Fruit fly (Drosophila melanogaster) whole organism, prepupa: Measurements from ENCODE around the gene Atac2.

Experiments used
- Blimp-1 ChIP-seq: fragments of 200-800 bp; sonication (Bioruptor generic); optimal IDR thresholded peaks from 3 replicates; lab custom pipeline; 2017; ENCODE audit warnings: missing biosample characterization, missing genetic modification characterization, mild to moderate bottlenecking, moderate library complexity, missing genetic modification reagents
- CG10631 ChIP-seq: fragments of 200-800 bp; sonication (Bioruptor generic); optimal IDR thresholded peaks from 2 replicates; lab custom pipeline; 2016; ENCODE audit warnings: missing biosample characterization, missing genetic modification characterization
- CG11902 ChIP-seq: fragments of 200-800 bp; sonication (Bioruptor generic); optimal IDR thresholded peaks from 3 replicates; lab custom pipeline; 2016; ENCODE audit warnings: missing biosample characterization, missing genetic modification characterization
- CG15336 ChIP-seq: fragments of 200-800 bp; sonication (Bioruptor generic); IDR thresholded peaks from 2 replicates; pipeline ENCODE4 v1.3.6; 2022; ENCODE audit warnings: missing biosample characterization, missing genetic modification characterization
- CG1621 ChIP-seq: fragments of 200-800 bp; sonication (Bioruptor generic); optimal IDR thresholded peaks from 3 replicates; lab custom pipeline; 2018; ENCODE audit warnings: missing biosample characterization, mild to moderate bottlenecking, missing genetic modification characterization
- CG16779 ChIP-seq: fragments of 200-800 bp; sonication (Bioruptor generic); optimal IDR thresholded peaks from 3 replicates; lab custom pipeline; 2017; ENCODE audit warnings: missing biosample characterization, mild to moderate bottlenecking, missing genetic modification characterization
- CG3032 ChIP-seq: fragments of 200-800 bp; optimal IDR thresholded peaks from 2 replicates; lab custom pipeline; 2019; ENCODE audit warnings: missing biosample characterization, mild to moderate bottlenecking, missing genetic modification characterization, moderate library complexity
- CG31627 ChIP-seq: fragments of 200-800 bp; sonication (Bioruptor generic); optimal IDR thresholded peaks from 3 replicates; lab custom pipeline; 2016; ENCODE audit warnings: missing biosample characterization, missing genetic modification characterization
- CG32006 ChIP-seq: fragments of 200-800 bp; sonication (Bioruptor generic); optimal IDR thresholded peaks from 3 replicates; lab custom pipeline; 2017; ENCODE audit warnings: missing biosample characterization, mild to moderate bottlenecking, missing genetic modification characterization
- CG34406 ChIP-seq: fragments of 200-800 bp; sonication (Bioruptor generic); optimal IDR thresholded peaks from 3 replicates; lab custom pipeline; 2016; ENCODE audit warnings: missing biosample characterization, missing genetic modification characterization
- CG3919 ChIP-seq: fragments of 200-800 bp; sonication (Bioruptor generic); optimal IDR thresholded peaks from 3 replicates; lab custom pipeline; 2016; ENCODE audit warnings: missing biosample characterization, missing genetic modification characterization
- CG4318 ChIP-seq: fragments of 200-800 bp; sonication (Bioruptor generic); optimal IDR thresholded peaks from 3 replicates; lab custom pipeline; 2017; ENCODE audit warnings: missing biosample characterization, mild to moderate bottlenecking, missing genetic modification characterization
- CG6276 ChIP-seq: fragments of 200-800 bp; sonication (Bioruptor generic); optimal IDR thresholded peaks from 2 replicates; lab custom pipeline; 2017; ENCODE audit warnings: missing biosample characterization, mild to moderate bottlenecking, missing genetic modification characterization
- CG6854 ChIP-seq: fragments of 200-800 bp; sonication (Bioruptor generic); optimal IDR thresholded peaks from 2 replicates; lab custom pipeline; 2017; ENCODE audit warnings: missing biosample characterization, mild to moderate bottlenecking, missing genetic modification characterization
- CG7368 ChIP-seq: fragments of 200-800 bp; sonication (Bioruptor generic); optimal IDR thresholded peaks from 3 replicates; lab custom pipeline; 2016; ENCODE audit warnings: missing biosample characterization, missing genetic modification characterization
- CG8119 ChIP-seq: fragments of 200-800 bp; sonication (Bioruptor generic); IDR thresholded peaks from 3 replicates; pipeline ENCODE4 v1.3.6; 2022; ENCODE audit warnings: missing biosample characterization, missing genetic modification characterization
- CG8632 ChIP-seq: fragments of 200-800 bp; sonication (Bioruptor generic); optimal IDR thresholded peaks from 3 replicates; lab custom pipeline; 2016; ENCODE audit warnings: missing biosample characterization, missing genetic modification characterization
- CG9139 ChIP-seq: fragments of 200-800 bp; sonication (Bioruptor generic); optimal IDR thresholded peaks from 3 replicates; lab custom pipeline; 2017; ENCODE audit warnings: missing biosample characterization, mild to moderate bottlenecking, missing genetic modification characterization
- Ets21C ChIP-seq: fragments of 200-800 bp; sonication (Bioruptor generic); optimal IDR thresholded peaks from 3 replicates; lab custom pipeline; 2016; ENCODE audit warnings: missing biosample characterization, missing genetic modification characterization
- Gug ChIP-seq: fragments of 200-800 bp; sonication (Bioruptor generic); IDR thresholded peaks from 2 replicates; pipeline ENCODE4 v1.3.6; 2022; ENCODE audit warnings: missing biosample characterization, missing genetic modification characterization
- Hr38 ChIP-seq: sonication (Bioruptor generic); optimal IDR thresholded peaks from 2 replicates; lab custom pipeline; 2016; ENCODE audit warnings: missing biosample characterization, missing genetic modification characterization
- Hr39 ChIP-seq: fragments of 200-800 bp; sonication (Bioruptor generic); optimal IDR thresholded peaks from 2 replicates; lab custom pipeline; 2016; ENCODE audit warnings: missing biosample characterization, missing genetic modification characterization
- Hr4 ChIP-seq: fragments of 200-800 bp; sonication (Bioruptor generic); optimal IDR thresholded peaks from 3 replicates; lab custom pipeline; 2016; ENCODE audit warnings: missing biosample characterization, missing genetic modification characterization
- Met ChIP-seq: fragments of 200-800 bp; sonication (Bioruptor generic); optimal IDR thresholded peaks from 3 replicates; lab custom pipeline; 2016; ENCODE audit warnings: missing biosample characterization, missing genetic modification characterization
- Sox102F ChIP-seq: fragments of 200-800 bp; sonication (Bioruptor generic); optimal IDR thresholded peaks from 2 replicates; lab custom pipeline; 2016; ENCODE audit warnings: missing biosample characterization, mild to moderate bottlenecking, missing genetic modification characterization
- Sox14 ChIP-seq: fragments of 200-800 bp; sonication (Bioruptor generic); optimal IDR thresholded peaks from 3 replicates; lab custom pipeline; 2016; ENCODE audit warnings: missing biosample characterization, missing genetic modification characterization
- achi ChIP-seq: fragments of 200-800 bp; sonication (Bioruptor generic); optimal IDR thresholded peaks from 3 replicates; lab custom pipeline; 2016; ENCODE audit warnings: missing biosample characterization, missing genetic modification characterization
- cyc ChIP-seq: fragments of 200-800 bp; sonication (Bioruptor generic); optimal IDR thresholded peaks from 3 replicates; lab custom pipeline; 2016; ENCODE audit warnings: missing biosample characterization, missing genetic modification characterization
- dac ChIP-seq: fragments of 200-800 bp; sonication (Bioruptor generic); optimal IDR thresholded peaks from 2 replicates; lab custom pipeline; 2017; ENCODE audit warnings: missing biosample characterization, mild to moderate bottlenecking, missing genetic modification characterization
- dsx ChIP-seq: fragments of 200-800 bp; optimal IDR thresholded peaks from 3 replicates; lab custom pipeline; 2019; ENCODE audit warnings: missing biosample characterization, mild to moderate bottlenecking, missing genetic modification characterization, moderate library complexity; ENCODE audit not compliant: poor library complexity, severe bottlenecking
- esn ChIP-seq: fragments of 200-800 bp; sonication (Bioruptor generic); optimal IDR thresholded peaks from 2 replicates; lab custom pipeline; 2016; ENCODE audit warnings: missing biosample characterization, mild to moderate bottlenecking, missing genetic modification characterization, moderate library complexity
- fd85E ChIP-seq: fragments of 200-800 bp; sonication (Bioruptor generic); optimal IDR thresholded peaks from 3 replicates; lab custom pipeline; 2016; ENCODE audit warnings: missing biosample characterization, missing genetic modification characterization
- fkh ChIP-seq: fragments of 200-800 bp; sonication (Bioruptor generic); optimal IDR thresholded peaks from 3 replicates; lab custom pipeline; 2017; ENCODE audit warnings: missing biosample characterization, mild to moderate bottlenecking, missing genetic modification characterization, moderate library complexity
- lz ChIP-seq: fragments of 200-800 bp; sonication (Bioruptor generic); optimal IDR thresholded peaks from 3 replicates; lab custom pipeline; 2016; ENCODE audit warnings: missing biosample characterization, missing genetic modification characterization
- net ChIP-seq: fragments of 200-800 bp; sonication (Bioruptor generic); optimal IDR thresholded peaks from 3 replicates; lab custom pipeline; 2016; ENCODE audit warnings: missing biosample characterization, missing genetic modification characterization
- spab ChIP-seq: fragments of 200-800 bp; sonication (Bioruptor generic); optimal IDR thresholded peaks from 2 replicates; lab custom pipeline; 2017; ENCODE audit warnings: missing biosample characterization, mild to moderate bottlenecking, missing genetic modification characterization, missing genetic modification reagents
- ss ChIP-seq, 2 experiments: fragments of 200-800 bp; sonication (Bioruptor generic); optimal IDR thresholded peaks; 2 replicates in 1 of 2; 3 replicates in 1 of 2; lab custom pipeline; 2017 to 2018; ENCODE audit warnings: mild to moderate bottlenecking in 2 of 2, missing biosample characterization in 2 of 2, missing genetic modification characterization in 2 of 2, moderate library complexity in 1 of 2
- svp ChIP-seq: fragments of 200-800 bp; sonication (Bioruptor generic); peaks from one replicate; lab custom pipeline; 2016; ENCODE audit warnings: missing biosample characterization, missing genetic modification characterization
- topi ChIP-seq: fragments of 200-800 bp; sonication (Bioruptor generic); optimal IDR thresholded peaks from 3 replicates; lab custom pipeline; 2016; ENCODE audit warnings: missing biosample characterization, missing genetic modification characterization

The Atac2 gene

DNA sequence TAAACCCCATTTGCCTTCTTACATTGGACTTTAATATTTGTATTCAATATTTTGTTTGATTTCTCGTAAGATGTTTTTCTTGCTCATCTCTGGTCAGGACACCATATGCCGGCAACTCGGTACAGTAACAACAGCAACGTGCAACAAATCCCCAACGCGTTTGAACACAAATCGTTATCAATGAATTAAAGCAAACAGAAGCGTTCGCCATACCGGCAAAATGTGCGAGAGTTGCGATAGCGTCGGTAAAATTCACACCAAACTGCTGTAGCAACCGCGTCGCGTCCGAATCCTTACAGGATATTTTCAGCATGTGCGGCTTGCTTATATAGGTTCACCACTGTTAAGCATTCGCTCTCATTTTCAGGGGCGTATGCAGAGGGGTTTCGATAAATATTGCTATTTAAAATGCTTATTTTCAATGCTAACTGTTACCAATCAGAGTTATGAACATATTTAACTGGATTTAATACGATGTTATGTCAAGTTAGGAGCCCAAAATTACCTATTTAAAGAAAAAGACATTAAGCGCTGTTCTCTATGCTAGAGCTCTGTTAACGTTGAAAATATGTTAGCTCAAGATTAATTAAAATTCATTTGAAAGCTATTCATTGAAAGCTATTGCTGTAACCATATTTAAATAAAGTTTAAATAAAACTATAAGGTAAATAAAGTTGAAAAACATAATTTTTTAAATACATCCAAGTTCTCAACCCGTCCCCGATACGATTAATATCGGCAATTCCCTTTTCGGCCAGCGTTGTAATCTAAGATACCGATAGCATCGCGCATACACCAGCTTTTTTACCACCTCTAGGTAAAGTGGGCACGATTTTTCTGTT is 21.7 kb downstream of the Atac2 start, which contains the start of the genes Pde11 and CG15160:
TSS of gene Pde11 (minus strand) at position 243 of the 842 bp plus-strand sequence.
TSS of gene CG15160 (plus strand) at position 792 of the 842 bp plus-strand sequence.
- TF ChIP-seq Sox14 (peak; percentile 22), lz (peak; percentile 16), Gug (no peak), dsx (GFP tag; lab: Kevin White, UChicago) (no peak), Hr39 (GFP tag; lab: Kevin White, UChicago) (no peak), esn (GFP tag; lab: Kevin White, UChicago) (peak; percentile 37), svp (GFP tag; lab: Kevin White, UChicago) (no peak), CG34406 (no peak), CG10631 (GFP tag; lab: Kevin White, UChicago) (no peak), Met (GFP tag; lab: Kevin White, UChicago) (no peak), fd85E (GFP tag; lab: Kevin White, UChicago) (no peak), CG6854 (GFP tag; lab: Kevin White, UChicago) (no peak), CG11902 (no peak), Hr38 (GFP tag; lab: Kevin White, UChicago) (no peak), Ets21C (no peak), Hr4 (peak; percentile 32), CG7368 (GFP tag; lab: Kevin White, UChicago) (no peak), achi (GFP tag; lab: Kevin White, UChicago) (no peak), Sox102F (no peak), CG6276 (GFP tag; lab: Kevin White, UChicago) (no peak), CG15336 (GFP tag; lab: Robert Waterston, UW) (no peak), fkh (GFP tag; lab: Kevin White, UChicago) (no peak), CG8119 (GFP tag; lab: Robert Waterston, UW) (no peak), CG3032 (tag; lab: Kevin White, UChicago) (peak; percentile 17), CG1621 (tag; lab: Kevin White, UChicago) (no peak), CG31627 (GFP tag; lab: Kevin White, UChicago) (peak; percentile 46), CG3919 (GFP tag; lab: Kevin White, UChicago) (no peak), ss (GFP tag; optimal IDR thresholded peaks at IDR 0.05; lab: Kevin White, UChicago) (no peak), cyc (peak; percentile 20)
- TF ChIP-seq, all 60 proteins: peak for 7

DNA sequence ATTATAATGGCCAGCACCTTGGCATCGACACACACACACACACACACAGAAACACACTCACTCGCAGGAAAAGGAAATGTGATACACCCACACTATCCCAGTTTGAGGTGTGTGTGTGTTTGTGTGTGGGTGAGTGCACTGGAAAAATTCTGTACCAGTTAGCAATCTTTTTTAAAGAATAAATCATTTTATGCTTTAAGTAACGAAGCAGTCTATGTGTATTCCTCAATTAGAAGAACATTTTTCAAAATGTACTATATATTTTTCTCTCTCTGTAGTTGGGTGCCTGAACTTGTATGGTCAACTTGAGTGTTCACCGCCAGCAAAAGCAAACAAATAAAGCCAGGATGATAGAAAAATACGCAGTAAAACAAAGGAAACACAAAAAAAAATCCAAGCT is 27.4 kb downstream of the Atac2 start:
- TF ChIP-seq CG6276 (GFP tag; lab: Kevin White, UChicago) (no peak), topi (GFP tag; lab: Kevin White, UChicago) (no peak), Hr4 (peak; percentile 15), dac (GFP tag; lab: Kevin White, UChicago) (no peak)

dm6 chr2L:18576250-18576649 is 35.8 kb downstream of the Atac2 start:
- no peak for TF ChIP-seq CG9139 (GFP tag; lab: Kevin White, UChicago)
- TF ChIP-seq CG15336 (GFP tag; lab: Robert Waterston, UW): no peak
- no peak for TF ChIP-seq Hr39 (GFP tag; lab: Kevin White, UChicago)
- TF ChIP-seq dac (GFP tag; lab: Kevin White, UChicago): no peak
- TF ChIP-seq cyc: no peak
- no peak for TF ChIP-seq achi (GFP tag; lab: Kevin White, UChicago)
- TF ChIP-seq net (GFP tag; lab: Kevin White, UChicago): no peak
- TF ChIP-seq CG8119 (GFP tag; lab: Robert Waterston, UW): no peak
- TF ChIP-seq CG6276 (GFP tag; lab: Kevin White, UChicago): no peak
- TF ChIP-seq Blimp-1 (GFP tag; lab: Kevin White, UChicago): no peak
- no peak for TF ChIP-seq CG8632 (GFP tag; lab: Kevin White, UChicago)
- TF ChIP-seq CG4318 (GFP tag; lab: Kevin White, UChicago): no peak
- no peak for TF ChIP-seq CG32006
- TF ChIP-seq esn (GFP tag; lab: Kevin White, UChicago): no peak
- no peak for TF ChIP-seq fd85E (GFP tag; lab: Kevin White, UChicago)
- no peak for TF ChIP-seq Hr38 (GFP tag; lab: Kevin White, UChicago)
- TF ChIP-seq CG1621 (tag; lab: Kevin White, UChicago): no peak
- TF ChIP-seq CG16779: no peak
- TF ChIP-seq spab (GFP tag; lab: Kevin White, UChicago): no peak
